Worm (Caenorhabditis elegans) whole organism, L3 larva: ENCODE measurements around the gene F40F8.3.

Experiments
- aly-2 ChIP-seq: fragments of 150-350 bp; optimal IDR thresholded peaks from 2 replicates; lab custom pipeline; 2014; ENCODE audit warnings: missing biosample characterization, missing genetic modification characterization
- ama-1 ChIP-seq: fragments of 150-350 bp; optimal IDR thresholded peaks from 2 replicates; lab custom pipeline; 2018
- ceh-16 ChIP-seq: sonication (generic microtip); optimal IDR thresholded peaks from 2 replicates; lab custom pipeline; 2017; ENCODE audit warnings: missing biosample characterization, missing genetic modification characterization
- elt-3 ChIP-seq, 3 experiments: fragments of 150-350 bp in 1 of 3; sonication (generic microtip) in 2 of 3; optimal IDR thresholded peaks; 2 replicates in 2 of 3; 4 replicates in 1 of 3; lab custom pipeline; 2014 to 2017; ENCODE audit warnings: missing biosample characterization in 3 of 3, missing genetic modification characterization in 3 of 3
- fkh-10 ChIP-seq: sonication (generic microtip); optimal IDR thresholded peaks from 2 replicates; lab custom pipeline; 2017; ENCODE audit warnings: missing biosample characterization, missing genetic modification reagents, missing genetic modification characterization
- nhr-11 ChIP-seq: fragments of 150-350 bp; optimal IDR thresholded peaks from 2 replicates; lab custom pipeline; 2014; ENCODE audit warnings: missing biosample characterization, missing genetic modification characterization
- nhr-28 ChIP-seq: fragments of 150-350 bp; optimal IDR thresholded peaks from 2 replicates; lab custom pipeline; 2014; ENCODE audit warnings: missing biosample characterization, missing genetic modification characterization
- pqm-1 ChIP-seq: fragments of 150-350 bp; optimal IDR thresholded peaks from 2 replicates; lab custom pipeline; 2017; ENCODE audit warnings: missing biosample characterization, missing genetic modification characterization, inconsistent platforms
- skn-1 ChIP-seq: fragments of 150-350 bp; optimal IDR thresholded peaks from 2 replicates; lab custom pipeline; 2014; ENCODE audit warnings: missing biosample characterization, missing genetic modification characterization
- snpc-4 ChIP-seq: fragments of 150-350 bp; optimal IDR thresholded peaks from 2 replicates; lab custom pipeline; 2014; ENCODE audit warnings: missing biosample characterization, missing genetic modification characterization
- zag-1 ChIP-seq: fragments of 150-350 bp; optimal IDR thresholded peaks from 2 replicates; lab custom pipeline; 2014; ENCODE audit warnings: missing biosample characterization, missing genetic modification characterization

DNA sequence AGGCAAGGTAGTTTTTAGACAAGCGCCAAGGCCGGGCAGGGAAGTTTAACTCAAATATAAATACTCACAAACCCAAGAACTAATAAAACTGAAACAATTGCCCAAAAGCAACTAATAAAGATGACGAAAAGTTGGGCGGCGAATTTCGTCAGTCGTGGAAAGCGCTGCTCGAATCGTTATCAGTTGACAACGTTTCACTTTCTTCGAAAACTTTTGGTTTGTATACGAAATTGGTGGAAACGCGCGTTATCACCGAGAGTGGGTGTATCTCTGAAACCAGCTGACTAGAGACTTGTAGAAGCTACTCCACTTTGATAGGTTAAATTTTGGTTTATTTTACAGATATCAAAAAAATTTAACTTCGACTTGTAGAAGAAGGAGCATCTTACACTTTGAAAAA, 24.0 kb downstream of the F40F8.3 start:
- TF ChIP-seq ceh-16 (tag; lab: Kevin White, UChicago) (no peak), nhr-11 (tag; lab: Kevin White, UChicago) (no peak), pqm-1 (tag; lab: Kevin White, UChicago) (no peak), skn-1 (no peak), fkh-10 (GFP tag; lab: Kevin White, UChicago) (no peak), ama-1 (no peak), nhr-28 (tag; lab: Kevin White, UChicago) (no peak), elt-3 (tag; optimal IDR thresholded peaks at IDR 0.05; lab: Kevin White, UChicago) (no peak), snpc-4 (tag; lab: Kevin White, UChicago) (no peak), aly-2 (no peak), zag-1 (tag; lab: Kevin White, UChicago) (no peak)
